Fruit fly (Drosophila melanogaster) whole organism, embryonic: Measurements from ENCODE around the gene CG4452.

Experiments
- CG12219 ChIP-seq: fragments of 200-800 bp; sonication (Bioruptor generic); optimal IDR thresholded peaks from 3 replicates; lab custom pipeline; 2018; ENCODE audit warnings: missing biosample characterization, mild to moderate bottlenecking, missing genetic modification characterization
- CG2120 ChIP-seq: fragments of 200-800 bp; sonication (Bioruptor generic); optimal IDR thresholded peaks from 3 replicates; lab custom pipeline; 2016; ENCODE audit warnings: missing biosample characterization, missing genetic modification characterization
- CG34376 ChIP-seq: fragments of 200-800 bp; sonication (Bioruptor generic); optimal IDR thresholded peaks from 2 replicates; lab custom pipeline; 2018; ENCODE audit warnings: missing biosample characterization, mild to moderate bottlenecking, missing genetic modification characterization
- CG4360 ChIP-seq: fragments of 200-800 bp; sonication (Bioruptor generic); IDR thresholded peaks from 2 replicates; pipeline ENCODE4 v1.3.6; 2022; ENCODE audit warnings: missing biosample characterization, missing genetic modification characterization
- CG4820 ChIP-seq: fragments of 200-800 bp; sonication (Bioruptor generic); optimal IDR thresholded peaks from 3 replicates; lab custom pipeline; 2016; ENCODE audit warnings: missing biosample characterization, missing genetic modification characterization
- Hey ChIP-seq: fragments of 200-800 bp; sonication (Bioruptor generic); optimal IDR thresholded peaks from 3 replicates; lab custom pipeline; 2018; ENCODE audit warnings: missing biosample characterization, mild to moderate bottlenecking, missing genetic modification characterization
- Poxn ChIP-seq: fragments of 200-800 bp; sonication (Bioruptor generic); IDR thresholded peaks from 2 replicates; pipeline ENCODE4 v1.3.6; 2022; ENCODE audit warnings: missing biosample characterization, missing genetic modification characterization
- fd3F ChIP-seq: fragments of 200-800 bp; sonication (Bioruptor generic); optimal IDR thresholded peaks from 2 replicates; lab custom pipeline; 2018; ENCODE audit warnings: missing biosample characterization, mild to moderate bottlenecking, missing genetic modification characterization, moderate library complexity
- lola ChIP-seq, 3 experiments: fragments of >200 bp in 2 of 3; fragments of 200-800 bp in 1 of 3; sonication (Bioruptor generic) in 1 of 3; optimal IDR thresholded peaks; 2 replicates each; lab custom pipeline; 2017 to 2019; ENCODE audit warnings: missing biosample characterization in 3 of 3, missing genetic modification characterization in 3 of 3, mild to moderate bottlenecking in 1 of 3, moderate library complexity in 1 of 3
- schlank ChIP-seq: fragments of 200-800 bp; sonication (Bioruptor generic); optimal IDR thresholded peaks from 2 replicates; lab custom pipeline; 2018; ENCODE audit warnings: missing biosample characterization, mild to moderate bottlenecking, missing genetic modification characterization

DNA sequence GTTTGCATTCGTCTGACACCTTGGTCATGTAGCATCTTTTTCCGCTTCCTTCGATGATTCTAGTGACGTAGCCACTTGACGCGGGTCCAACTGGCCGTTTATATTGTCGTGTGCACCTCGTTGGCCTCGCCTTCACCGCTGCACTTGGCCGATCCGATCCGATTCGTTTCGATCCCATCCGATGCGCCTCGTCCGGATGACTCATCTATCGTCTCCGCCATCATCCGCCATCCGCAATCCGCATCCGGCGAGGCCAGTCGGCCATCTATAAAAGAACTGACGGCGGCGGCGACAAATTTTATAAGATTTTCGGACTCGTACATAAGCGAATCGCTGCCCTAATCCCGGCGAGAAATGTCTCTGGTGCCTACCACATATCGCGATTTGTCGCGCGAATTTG, 8.0 kb downstream of the CG4452 start, which contains the start of gene CG4461:
- TF ChIP-seq CG12219 (GFP tag; lab: Kevin White, UChicago) (no peak), lola (GFP tag; optimal IDR thresholded peaks at IDR 0.05; lab: Kevin White, UChicago) (no peak), CG2120 (GFP tag; lab: Kevin White, UChicago) (no peak), schlank (tag; lab: Kevin White, UChicago) (no peak), CG4820 (GFP tag; lab: Kevin White, UChicago) (no peak), Hey (tag; lab: Kevin White, UChicago) (no peak), CG34376 (GFP tag; lab: Kevin White, UChicago) (no peak), Poxn (GFP tag; lab: Robert Waterston, UW) (no peak), CG4360 (GFP tag; lab: Robert Waterston, UW) (no peak), fd3F (GFP tag; lab: Kevin White, UChicago) (no peak)
